Fruit fly (Drosophila melanogaster) whole organism, wandering third instar larva: ENCODE results near the gene mor.

Source experiments
- Abd-B ChIP-seq: fragments of >200 bp; optimal IDR thresholded peaks from 2 replicates; lab custom pipeline; 2017; ENCODE audit warnings: missing biosample characterization, missing genetic modification characterization
- CG32264 ChIP-seq: fragments of 200-800 bp; sonication (Bioruptor generic); optimal IDR thresholded peaks from 2 replicates; lab custom pipeline; 2016; ENCODE audit warnings: missing biosample characterization, missing genetic modification characterization
- CG9705 ChIP-seq: fragments of 200-800 bp; sonication (Bioruptor generic); optimal IDR thresholded peaks from 2 replicates; lab custom pipeline; 2018; ENCODE audit warnings: missing biosample characterization, mild to moderate bottlenecking, missing genetic modification characterization
- CrebA ChIP-seq: fragments of 200-800 bp; sonication (Bioruptor generic); optimal IDR thresholded peaks from 2 replicates; lab custom pipeline; 2016; ENCODE audit warnings: missing biosample characterization, mild to moderate bottlenecking, missing genetic modification characterization, borderline replicate concordance
- Dfd ChIP-seq: fragments of >200 bp; optimal IDR thresholded peaks from 2 replicates; lab custom pipeline; 2017; ENCODE audit warnings: missing biosample characterization, missing genetic modification characterization
- GATAd ChIP-seq: sonication (Bioruptor generic); optimal IDR thresholded peaks from 2 replicates; lab custom pipeline; 2016; ENCODE audit warnings: missing biosample characterization, missing genetic modification characterization
- Hnf4 ChIP-seq: fragments of 200-800 bp; sonication (Bioruptor generic); optimal IDR thresholded peaks from 2 replicates; lab custom pipeline; 2016; ENCODE audit warnings: missing biosample characterization, mild to moderate bottlenecking, missing genetic modification characterization
- Hr78 ChIP-seq: fragments of >200 bp; optimal IDR thresholded peaks from 2 replicates; lab custom pipeline; 2017; ENCODE audit warnings: missing biosample characterization, missing genetic modification characterization
- Jra ChIP-seq: sonication (Bioruptor generic); optimal IDR thresholded peaks from 2 replicates; lab custom pipeline; 2016; ENCODE audit warnings: missing biosample characterization, missing genetic modification characterization
- Myc ChIP-seq: fragments of >200 bp; optimal IDR thresholded peaks from 2 replicates; lab custom pipeline; 2017
- N ChIP-seq: fragments of >200 bp; optimal IDR thresholded peaks from 2 replicates; lab custom pipeline; 2018; ENCODE audit warnings: missing biosample characterization, missing external identifiers, missing genetic modification characterization
- OdsH ChIP-seq: fragments of 200-800 bp; sonication (Bioruptor generic); optimal IDR thresholded peaks from 2 replicates; lab custom pipeline; 2016; ENCODE audit warnings: missing biosample characterization, mild to moderate bottlenecking, missing genetic modification characterization
- Rel ChIP-seq, 2 experiments: fragments of 200-800 bp; sonication (Bioruptor generic) in 1 of 2; optimal IDR thresholded peaks; 2 replicates in 1 of 2; 3 replicates in 1 of 2; lab custom pipeline; 2016 to 2019; ENCODE audit warnings: mild to moderate bottlenecking in 2 of 2, missing biosample characterization in 2 of 2, missing genetic modification characterization in 2 of 2, moderate library complexity in 1 of 2
- Sp1 ChIP-seq: fragments of 200-800 bp; sonication (Bioruptor generic); optimal IDR thresholded peaks from 3 replicates; lab custom pipeline; 2019; ENCODE audit warnings: missing biosample characterization, mild to moderate bottlenecking, missing genetic modification characterization, moderate library complexity
- Vsx2 ChIP-seq: fragments of 200-300, 225-300 bp; sonication (Bioruptor generic); optimal IDR thresholded peaks from 2 replicates; lab custom pipeline; 2018; ENCODE audit warnings: missing biosample characterization, missing genetic modification characterization; ENCODE audit not compliant: partially characterized antibody
- br ChIP-seq: fragments of 200-800 bp; sonication (Bioruptor generic); optimal IDR thresholded peaks from 2 replicates; lab custom pipeline; 2016; ENCODE audit warnings: missing biosample characterization, missing genetic modification characterization
- brk ChIP-seq: fragments of 200-800 bp; sonication (Bioruptor generic); optimal IDR thresholded peaks from 2 replicates; lab custom pipeline; 2016; ENCODE audit warnings: missing biosample characterization, mild to moderate bottlenecking, missing genetic modification characterization
- dl ChIP-seq, 2 experiments: fragments of 175-275, 200-275 bp in 1 of 2; fragments of 200-275 bp in 1 of 2; sonication (Bioruptor generic); optimal IDR thresholded peaks; lab custom pipeline; 2018; ENCODE audit warnings: mild to moderate bottlenecking in 2 of 2, missing biosample characterization in 2 of 2, missing genetic modification characterization in 2 of 2, moderate library complexity in 2 of 2; ENCODE audit not compliant: partially characterized antibody in 2 of 2, insufficient read depth in 1 of 2
- dmrt93B ChIP-seq: fragments of 200-800 bp; sonication (Bioruptor generic); optimal IDR thresholded peaks from 2 replicates; lab custom pipeline; 2018; ENCODE audit warnings: missing biosample characterization, mild to moderate bottlenecking, missing genetic modification characterization
- dsf ChIP-seq: sonication (Bioruptor generic); optimal IDR thresholded peaks from 2 replicates; lab custom pipeline; 2016; ENCODE audit warnings: missing biosample characterization, missing genetic modification characterization, borderline replicate concordance
- ey ChIP-seq: fragments of 200-800 bp; sonication (Bioruptor generic); optimal IDR thresholded peaks from 2 replicates; lab custom pipeline; 2016; ENCODE audit warnings: missing biosample characterization, missing genetic modification characterization
- foxo ChIP-seq, 2 experiments: fragments of 200-800 bp; sonication (Bioruptor generic); optimal IDR thresholded peaks; 2 replicates in 1 of 2; 3 replicates in 1 of 2; lab custom pipeline; 2016 to 2017; ENCODE audit warnings: missing biosample characterization in 2 of 2, missing genetic modification characterization in 2 of 2
- fru ChIP-seq: fragments of 200-800 bp; sonication (Bioruptor generic); optimal IDR thresholded peaks from 3 replicates; lab custom pipeline; 2016; ENCODE audit warnings: missing biosample characterization, mild to moderate bottlenecking, missing genetic modification characterization
- jim ChIP-seq: fragments of 175-275, 200-325 bp; sonication (Bioruptor generic); optimal IDR thresholded peaks from 2 replicates; lab custom pipeline; 2016; ENCODE audit warnings: missing biosample characterization, mild to moderate bottlenecking, missing genetic modification characterization
- lola ChIP-seq: fragments of >200 bp; optimal IDR thresholded peaks from 2 replicates; lab custom pipeline; 2017; ENCODE audit warnings: missing biosample characterization, missing genetic modification characterization
- pan ChIP-seq: fragments of >200 bp; optimal IDR thresholded peaks from 2 replicates; lab custom pipeline; 2017
- sage ChIP-seq: fragments of 200-800 bp; sonication (Bioruptor generic); optimal IDR thresholded peaks from 2 replicates; lab custom pipeline; 2016; ENCODE audit warnings: missing biosample characterization, mild to moderate bottlenecking, missing genetic modification characterization
- sv ChIP-seq: fragments of 200-800 bp; sonication (Bioruptor generic); optimal IDR thresholded peaks from 3 replicates; lab custom pipeline; 2016; ENCODE audit warnings: missing biosample characterization, missing genetic modification characterization
- tai ChIP-seq: sonication (Bioruptor generic); optimal IDR thresholded peaks from 2 replicates; lab custom pipeline; 2016; ENCODE audit warnings: missing biosample characterization, missing genetic modification characterization
- usp ChIP-seq: fragments of >200 bp; optimal IDR thresholded peaks from 2 replicates; lab custom pipeline; 2017; ENCODE audit warnings: missing biosample characterization, missing genetic modification characterization
- woc ChIP-seq: sonication (Bioruptor generic); optimal IDR thresholded peaks from 2 replicates; lab custom pipeline; 2016; ENCODE audit warnings: missing biosample characterization, mild to moderate bottlenecking, missing genetic modification characterization

mor gene

DNA sequence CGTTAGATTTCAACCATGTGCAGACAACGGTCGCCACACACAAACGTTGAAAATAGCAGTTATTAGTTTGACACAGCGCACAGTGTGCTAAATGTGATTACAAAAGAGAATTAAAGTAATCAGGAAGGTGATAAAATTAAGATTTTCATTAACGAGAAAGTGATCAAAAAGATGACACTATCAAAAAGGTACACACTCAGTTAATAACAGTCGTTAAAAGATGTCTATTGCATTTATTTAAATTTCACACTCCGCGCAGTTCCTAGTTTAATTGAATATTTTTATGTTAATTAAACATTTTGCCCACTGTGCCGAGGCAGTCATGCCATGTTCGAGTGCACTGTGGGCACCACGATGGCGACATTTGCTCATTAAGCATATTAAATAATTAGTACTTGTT lies 45.5 kb downstream of the mor start:
- TF ChIP-seq usp (GFP tag; lab: Kevin White, UChicago): no peak
- TF ChIP-seq CG32264 (GFP tag; lab: Kevin White, UChicago): no peak
- TF ChIP-seq Vsx2 (GFP tag; lab: Kevin White, UChicago): no peak
- TF ChIP-seq ey (GFP tag; lab: Kevin White, UChicago): no peak
- no peak for TF ChIP-seq dsf
- TF ChIP-seq foxo (GFP tag; optimal IDR thresholded peaks at IDR 0.05; lab: Kevin White, UChicago): no peak
- no peak for TF ChIP-seq Jra (GFP tag; lab: Kevin White, UChicago)

DNA sequence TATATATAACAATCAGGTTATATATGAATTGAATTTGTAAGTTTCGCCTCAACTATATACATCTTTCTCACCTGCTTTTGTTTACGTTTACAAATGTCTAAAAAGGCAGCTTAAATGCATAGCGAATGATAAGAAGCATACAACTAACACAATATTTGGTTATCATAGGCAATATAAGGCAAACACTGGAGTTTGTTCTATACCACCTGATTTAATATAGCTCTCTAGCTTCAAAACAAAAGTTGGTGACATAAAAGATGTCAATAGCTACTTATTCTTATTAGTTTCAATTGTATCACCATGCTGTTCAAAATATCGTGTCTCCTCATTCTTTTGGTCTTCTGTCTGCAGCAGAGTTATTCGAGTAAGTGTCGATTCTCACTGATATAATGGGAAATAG lies 46.8 kb downstream of the mor start:
- TF ChIP-seq dmrt93B (GFP tag; lab: Kevin White, UChicago) (no peak), dl (GFP tag; optimal IDR thresholded peaks at IDR 0.05; lab: Kevin White, UChicago; ENCODE audit: insufficient read depth in 1 of 2, partially characterized antibody in 2 of 2) (no peak), Abd-B (GFP tag; lab: Kevin White, UChicago) (no peak), N (GFP tag; lab: Kevin White, UChicago) (no peak), sv (no peak), CG32264 (GFP tag; lab: Kevin White, UChicago) (no peak), Myc (lab: Kevin White, UChicago) (no peak), br (GFP tag; lab: Kevin White, UChicago) (no peak), lola (GFP tag; lab: Kevin White, UChicago) (no peak), tai (GFP tag; lab: Kevin White, UChicago) (no peak), woc (no peak), brk (GFP tag; lab: Kevin White, UChicago) (no peak), Hr78 (no peak), OdsH (no peak)

DNA sequence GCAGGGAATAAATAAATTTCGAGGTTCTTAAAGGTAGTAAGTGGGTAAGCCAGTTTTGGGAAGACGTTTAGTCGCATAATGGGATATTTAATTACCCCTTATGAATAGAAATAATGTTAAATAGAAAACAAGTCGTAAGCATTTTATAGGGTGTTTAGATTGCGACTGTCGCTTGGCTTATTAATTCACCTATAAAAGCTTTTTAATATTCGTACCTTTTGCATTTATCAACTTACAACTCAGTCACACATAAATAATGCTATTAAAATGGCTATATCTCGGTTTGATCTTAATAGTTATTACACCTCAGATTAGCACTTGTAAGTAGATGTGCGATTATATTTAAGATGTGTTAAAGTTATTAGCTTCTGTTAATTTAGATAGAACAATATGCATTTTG lies 47.4 kb downstream of the mor start, which contains the start of gene CG34276:
CG34276 (plus strand) TSS at position 301 of the 400 bp plus-strand sequence.
- TF ChIP-seq Hr78: no peak
- no peak for TF ChIP-seq pan (lab: Kevin White, UChicago)

DNA sequence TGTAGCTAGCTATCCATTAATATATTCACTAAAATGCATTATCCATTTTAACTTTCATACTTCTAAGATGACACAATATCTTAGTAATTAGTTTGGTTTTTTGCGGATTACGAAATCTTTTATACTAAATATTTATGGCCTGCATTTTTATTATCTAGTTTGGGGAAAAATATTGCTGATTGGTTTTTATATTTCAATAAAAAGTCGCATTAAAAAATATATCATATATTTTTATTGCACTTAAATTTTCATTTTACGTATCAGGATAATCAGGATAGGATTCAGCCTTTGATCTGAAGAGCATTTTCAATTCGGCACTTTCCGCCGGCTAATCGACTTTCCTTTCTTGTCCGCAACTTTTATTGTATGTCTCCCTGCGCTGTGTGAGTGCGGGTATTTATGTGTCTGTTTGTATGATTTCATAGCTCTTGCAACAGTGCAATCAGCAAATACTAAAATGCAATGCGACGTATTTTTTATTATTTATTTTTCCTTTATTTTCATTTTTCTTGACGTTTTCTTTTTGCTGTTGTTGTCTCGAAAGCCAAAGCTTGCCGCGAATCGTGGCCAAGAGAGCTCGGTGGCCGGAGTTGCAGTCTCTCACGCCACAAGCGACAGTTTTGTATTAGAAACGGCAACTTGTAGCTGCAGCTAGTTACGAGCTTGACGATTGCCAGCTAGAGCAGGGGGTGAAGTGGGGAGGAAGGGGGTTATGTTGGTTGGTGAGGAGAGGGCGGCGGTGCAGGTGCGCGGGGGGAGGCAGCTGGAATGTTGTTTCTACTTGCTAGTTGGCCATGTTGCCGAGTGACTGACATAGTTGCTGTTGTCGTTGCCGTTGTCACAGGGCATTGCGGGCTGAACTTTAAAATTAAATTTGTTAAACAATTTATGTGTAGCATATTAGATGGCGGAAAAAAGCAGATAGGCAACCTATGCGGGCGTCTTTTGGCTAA lies 49.8 kb downstream of the mor start:
- TF ChIP-seq sv (no peak), GATAd (GFP tag; lab: Kevin White, UChicago) (no peak), Jra (GFP tag; lab: Kevin White, UChicago) (no peak), CrebA (no peak), CG9705 (GFP tag; lab: Kevin White, UChicago) (no peak)

DNA sequence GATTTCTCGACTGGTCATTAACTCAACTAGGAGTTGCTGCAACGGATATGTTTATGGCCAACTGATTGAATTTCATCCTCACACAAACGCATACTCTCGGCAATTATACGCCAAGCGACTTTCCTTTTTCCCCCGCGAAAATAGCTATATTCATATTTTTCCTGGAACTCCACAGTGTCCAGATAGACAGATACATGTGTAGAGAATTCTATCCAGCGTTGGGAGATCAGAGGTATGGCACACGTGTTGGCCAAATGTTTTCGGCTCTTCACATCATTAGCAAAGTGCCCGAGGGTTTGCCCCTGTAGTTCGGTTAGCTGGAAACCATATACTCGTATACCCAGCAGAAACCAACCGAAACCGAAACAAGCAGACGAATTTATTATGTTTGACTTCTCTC lies 51.0 kb downstream of the mor start:
- TF ChIP-seq Dfd (GFP tag; lab: Kevin White, UChicago): no peak
- no peak for TF ChIP-seq OdsH
- no peak for TF ChIP-seq Sp1 (GFP tag; lab: Kevin White, UChicago)
- no peak for TF ChIP-seq Hnf4 (GFP tag; lab: Kevin White, UChicago)
- TF ChIP-seq foxo (GFP tag; optimal IDR thresholded peaks at IDR 0.05; lab: Kevin White, UChicago): no peak
- no peak for TF ChIP-seq jim (GFP tag; lab: Kevin White, UChicago)
- no peak for TF ChIP-seq dmrt93B (GFP tag; lab: Kevin White, UChicago)
- no peak for TF ChIP-seq tai (GFP tag; lab: Kevin White, UChicago)
- no peak for TF ChIP-seq CG9705 (GFP tag; lab: Kevin White, UChicago)
- no peak for TF ChIP-seq Myc (lab: Kevin White, UChicago)
- no peak for TF ChIP-seq Rel (GFP tag; optimal IDR thresholded peaks at IDR 0.05; lab: Kevin White, UChicago)
- TF ChIP-seq Rel (tag; optimal IDR thresholded peaks at IDR 0.05; lab: Kevin White, UChicago): no peak
- TF ChIP-seq sage (GFP tag; lab: Kevin White, UChicago): no peak
- TF ChIP-seq lola (GFP tag; lab: Kevin White, UChicago): no peak
- TF ChIP-seq ey (GFP tag; lab: Kevin White, UChicago): no peak
- no peak for TF ChIP-seq fru (GFP tag; lab: Kevin White, UChicago)
- TF ChIP-seq N (GFP tag; lab: Kevin White, UChicago): no peak
- no peak for TF ChIP-seq CG32264 (GFP tag; lab: Kevin White, UChicago)
- TF ChIP-seq, all 38 proteins: peak for 0
